Fruit fly (Drosophila melanogaster) S2 (cell line): ENCODE measurements around the gene SdhC.
A peak's percentile ranks its signal among the peaks of the same experiment; 100 is the strongest.

Experiments used
- CG8478 ChIP-seq: fragments of >200 bp; optimal IDR thresholded peaks from 2 replicates; lab custom pipeline; 2018
- CTCF ChIP-seq, 2 experiments: fragments of >200 bp; optimal IDR thresholded peaks; 2 replicates each; lab custom pipeline; 2018

SdhC gene

dm6 chr3R:11209801-11210402 lies at the start of gene SdhC, which contains the start of gene Tctp:
TSS of gene SdhC (minus strand) at chr3R:11209849.
TSS of gene Tctp (plus strand) at chr3R:11210247.
- TF ChIP-seq CTCF (optimal IDR thresholded peaks at IDR 0.05; lab: Kevin White, UChicago), result no peak
- TF ChIP-seq CG8478 (lab: Kevin White, UChicago), result no peak

dm6 chr3R:11257537-11257936 lies 47.9 kb upstream of the SdhC start:
- TF ChIP-seq CG8478 (lab: Kevin White, UChicago) (no peak), CTCF (optimal IDR thresholded peaks at IDR 0.05; lab: Kevin White, UChicago) (no peak)

- TF ChIP-seq CG8478 (lab: Kevin White, UChicago), result no peak
- no peak for TF ChIP-seq CTCF (optimal IDR thresholded peaks at IDR 0.05; lab: Kevin White, UChicago)
Observed at dm6 chr3R:11254382-11254953, 44.8 kb upstream of the SdhC start.

dm6 chr3R:11253768-11254167 lies 44.1 kb upstream of the SdhC start:
- TF ChIP-seq CG8478 (lab: Kevin White, UChicago), result no peak

- TF ChIP-seq CG8478 (lab: Kevin White, UChicago) (no peak), CTCF (optimal IDR thresholded peaks at IDR 0.05; lab: Kevin White, UChicago) (no peak)
Observed at dm6 chr3R:11246865-11247264, 37.2 kb upstream of the SdhC start.

dm6 chr3R:11245803-11246202 lies 36.2 kb upstream of the SdhC start:
- TF ChIP-seq CTCF (optimal IDR thresholded peaks at IDR 0.05; lab: Kevin White, UChicago) (no peak), CG8478 (lab: Kevin White, UChicago) (no peak)

- TF ChIP-seq CG8478 (lab: Kevin White, UChicago) (no peak), CTCF (optimal IDR thresholded peaks at IDR 0.05; lab: Kevin White, UChicago) (peak; percentile 77 to 82)
Observed at dm6 chr3R:11243951-11244660, 34.5 kb upstream of the SdhC start, which contains the start of the genes CG17734 and CG5214. TSS of gene CG17734 (minus strand) at chr3R:11243999. TSS of gene CG5214 (plus strand) at chr3R:11244302.

dm6 chr3R:11243057-11243740 lies 33.5 kb upstream of the SdhC start:
- TF ChIP-seq CTCF (optimal IDR thresholded peaks at IDR 0.05; lab: Kevin White, UChicago) (no peak), CG8478 (lab: Kevin White, UChicago) (no peak)

dm6 chr3R:11240891-11241290 lies 31.2 kb upstream of the SdhC start, which contains the start of the genes scpr-B and scpr-A:
TSS of gene scpr-B (minus strand) at chr3R:11240991.
TSS of gene scpr-A (plus strand) at chr3R:11241183.
- TF ChIP-seq CG8478 (lab: Kevin White, UChicago) (no peak), CTCF (optimal IDR thresholded peaks at IDR 0.05; lab: Kevin White, UChicago) (no peak)

- TF ChIP-seq CG8478 (lab: Kevin White, UChicago) (no peak), CTCF (optimal IDR thresholded peaks at IDR 0.05; lab: Kevin White, UChicago) (no peak)
Observed at dm6 chr3R:11237598-11237997, 27.9 kb upstream of the SdhC start, which contains the start of gene CG31388. TSS of gene CG31388 (plus strand) at chr3R:11237815.

dm6 chr3R:11236041-11236440 lies 26.4 kb upstream of the SdhC start, which contains the start of gene CG31441:
TSS of gene CG31441 (plus strand) at chr3R:11236286.
- TF ChIP-seq CTCF (optimal IDR thresholded peaks at IDR 0.05; lab: Kevin White, UChicago) (no peak), CG8478 (lab: Kevin White, UChicago) (no peak)

dm6 chr3R:11234918-11235371 lies 25.3 kb upstream of the SdhC start, which contains the start of the genes Arfip and CG17721:
TSS of gene Arfip (minus strand) at chr3R:11235013.
TSS of gene CG17721 (plus strand) at chr3R:11235140.
- TF ChIP-seq CG8478 (lab: Kevin White, UChicago) (no peak), CTCF (optimal IDR thresholded peaks at IDR 0.05; lab: Kevin White, UChicago) (peak in 1 of 2 experiments; percentile 11)

- TF ChIP-seq CTCF (optimal IDR thresholded peaks at IDR 0.05; lab: Kevin White, UChicago) (no peak), CG8478 (lab: Kevin White, UChicago) (no peak)
Observed at dm6 chr3R:11231705-11232261, 22.1 kb upstream of the SdhC start, which contains the start of the genes CG17187 and Dph3. TSS of gene CG17187 (minus strand) at chr3R:11231879. TSS of gene Dph3 (plus strand) at chr3R:11231912.

- TF ChIP-seq CG8478 (lab: Kevin White, UChicago) (no peak), CTCF (optimal IDR thresholded peaks at IDR 0.05; lab: Kevin White, UChicago) (no peak)
Observed at dm6 chr3R:11231037-11231436, 21.4 kb upstream of the SdhC start.
